Fruit fly (Drosophila melanogaster): Measurements from ENCODE around the gene Cyp4d2.

The Cyp4d2 gene

dm6 chrX:2186555-2186954 lies 10.7 kb downstream of the Cyp4d2 start, which contains the start of gene CG17777:
Gene CG17777, plus strand, starts transcription at chrX:2186855.
- TF ChIP-seq Sin3A (optimal IDR thresholded peaks at IDR 0.05) (no peak), Myc (optimal IDR thresholded peaks at IDR 0.05) (no peak), h (optimal IDR thresholded peaks at IDR 0.05) (no peak), psq (optimal IDR thresholded peaks at IDR 0.05) (no peak), insv (optimal IDR thresholded peaks at IDR 0.05) (no peak), ttk (optimal IDR thresholded peaks at IDR 0.05) (no peak)

- TF ChIP-seq h (optimal IDR thresholded peaks at IDR 0.05) (no peak), insv (optimal IDR thresholded peaks at IDR 0.05) (no peak), psq (optimal IDR thresholded peaks at IDR 0.05) (no peak), Sin3A (optimal IDR thresholded peaks at IDR 0.05) (no peak), Myc (optimal IDR thresholded peaks at IDR 0.05) (no peak), ttk (optimal IDR thresholded peaks at IDR 0.05) (no peak)
These were observed 11.7 kb downstream of the Cyp4d2 start, which contains the start of gene CG3457 for dm6 chrX:2187520-2187919. Gene CG3457, plus strand, starts transcription at chrX:2187820.

- TF ChIP-seq insv (optimal IDR thresholded peaks at IDR 0.05) (no peak), Myc (optimal IDR thresholded peaks at IDR 0.05) (no peak), Sin3A (optimal IDR thresholded peaks at IDR 0.05) (no peak), h (optimal IDR thresholded peaks at IDR 0.05) (no peak), psq (optimal IDR thresholded peaks at IDR 0.05) (no peak), ttk (optimal IDR thresholded peaks at IDR 0.05) (no peak)
These were observed 13.1 kb downstream of the Cyp4d2 start, which contains the start of gene Mct1 for dm6 chrX:2188888-2189287. Gene Mct1, plus strand, starts transcription at chrX:2189188.

dm6 chrX:2191896-2192295 lies 16.1 kb downstream of the Cyp4d2 start:
- TF ChIP-seq psq (optimal IDR thresholded peaks at IDR 0.05), result no peak
- no peak for TF ChIP-seq insv (optimal IDR thresholded peaks at IDR 0.05)
- TF ChIP-seq Sin3A (optimal IDR thresholded peaks at IDR 0.05), result no peak
- TF ChIP-seq Myc (optimal IDR thresholded peaks at IDR 0.05), result no peak
- TF ChIP-seq ttk (optimal IDR thresholded peaks at IDR 0.05), result no peak
- no peak for TF ChIP-seq h (optimal IDR thresholded peaks at IDR 0.05)

- no peak for TF ChIP-seq Sin3A (optimal IDR thresholded peaks at IDR 0.05)
- TF ChIP-seq psq (optimal IDR thresholded peaks at IDR 0.05), result no peak
- no peak for TF ChIP-seq ttk (optimal IDR thresholded peaks at IDR 0.05)
- TF ChIP-seq h (optimal IDR thresholded peaks at IDR 0.05), result no peak
- no peak for TF ChIP-seq insv (optimal IDR thresholded peaks at IDR 0.05)
- TF ChIP-seq Myc (optimal IDR thresholded peaks at IDR 0.05), result no peak
These were observed 17.4 kb downstream of the Cyp4d2 start for dm6 chrX:2193158-2193557.

dm6 chrX:2193809-2194207 lies 18.0 kb downstream of the Cyp4d2 start, which contains the start of gene CG14053:
Gene CG14053, minus strand, starts transcription at chrX:2193909.
- TF ChIP-seq Sin3A (optimal IDR thresholded peaks at IDR 0.05), result no peak

dm6 chrX:2194208-2195094 lies 18.6 kb downstream of the Cyp4d2 start:
- TF ChIP-seq Myc (optimal IDR thresholded peaks at IDR 0.05) (no peak), psq (optimal IDR thresholded peaks at IDR 0.05) (no peak)

- no peak for TF ChIP-seq insv (optimal IDR thresholded peaks at IDR 0.05)
- TF ChIP-seq h (optimal IDR thresholded peaks at IDR 0.05), result no peak
- TF ChIP-seq ttk (optimal IDR thresholded peaks at IDR 0.05), result no peak
- TF ChIP-seq Myc (optimal IDR thresholded peaks at IDR 0.05), result no peak
- TF ChIP-seq psq (optimal IDR thresholded peaks at IDR 0.05), result no peak
- no peak for TF ChIP-seq Sin3A (optimal IDR thresholded peaks at IDR 0.05)
These were observed 20.4 kb downstream of the Cyp4d2 start for dm6 chrX:2196086-2196732.

- TF ChIP-seq h (optimal IDR thresholded peaks at IDR 0.05), result no peak
- TF ChIP-seq insv (optimal IDR thresholded peaks at IDR 0.05), result no peak
- TF ChIP-seq ttk (optimal IDR thresholded peaks at IDR 0.05), result no peak
- TF ChIP-seq psq (optimal IDR thresholded peaks at IDR 0.05), result no peak
- TF ChIP-seq Sin3A (optimal IDR thresholded peaks at IDR 0.05), result no peak
- TF ChIP-seq Myc (optimal IDR thresholded peaks at IDR 0.05), result no peak
These were observed 21.8 kb downstream of the Cyp4d2 start for dm6 chrX:2197414-2198271.

- TF ChIP-seq insv (optimal IDR thresholded peaks at IDR 0.05) (no peak), psq (optimal IDR thresholded peaks at IDR 0.05) (no peak), Sin3A (optimal IDR thresholded peaks at IDR 0.05) (no peak), h (optimal IDR thresholded peaks at IDR 0.05) (no peak), Myc (optimal IDR thresholded peaks at IDR 0.05) (no peak), ttk (optimal IDR thresholded peaks at IDR 0.05) (no peak)
These were observed 22.4 kb downstream of the Cyp4d2 start for dm6 chrX:2198272-2198571.

dm6 chrX:2199303-2199702 lies 23.5 kb downstream of the Cyp4d2 start:
- TF ChIP-seq Myc (optimal IDR thresholded peaks at IDR 0.05) (no peak), ttk (optimal IDR thresholded peaks at IDR 0.05) (no peak), psq (optimal IDR thresholded peaks at IDR 0.05) (no peak), insv (optimal IDR thresholded peaks at IDR 0.05) (no peak), h (optimal IDR thresholded peaks at IDR 0.05) (no peak), Sin3A (optimal IDR thresholded peaks at IDR 0.05) (no peak)

- TF ChIP-seq Sin3A (optimal IDR thresholded peaks at IDR 0.05) (no peak), Myc (optimal IDR thresholded peaks at IDR 0.05) (no peak), insv (optimal IDR thresholded peaks at IDR 0.05) (no peak), ttk (optimal IDR thresholded peaks at IDR 0.05) (no peak), psq (optimal IDR thresholded peaks at IDR 0.05) (no peak), h (optimal IDR thresholded peaks at IDR 0.05) (no peak)
These were observed 28.0 kb downstream of the Cyp4d2 start, which contains the start of gene FarO for dm6 chrX:2203766-2204165. Gene FarO, minus strand, starts transcription at chrX:2203866.

Data from Kc167 (cell line).